Worm (Caenorhabditis elegans) whole organism, L3 larva: ENCODE measurements around the gene glt-5.
A peak's percentile ranks its signal among the peaks of the same experiment; 100 is the strongest.

ENCODE experiments used
- R02D3.7 ChIP-seq: fragments of 150-350 bp; optimal IDR thresholded peaks from 2 replicates; lab custom pipeline; 2014; ENCODE audit warnings: missing biosample characterization, missing genetic modification characterization
- ZK546.5 ChIP-seq: sonication (generic microtip); optimal IDR thresholded peaks from 2 replicates; lab custom pipeline; 2017; ENCODE audit warnings: missing biosample characterization, missing genetic modification characterization
- aly-2 ChIP-seq: fragments of 150-350 bp; optimal IDR thresholded peaks from 2 replicates; lab custom pipeline; 2014; ENCODE audit warnings: missing biosample characterization, missing genetic modification characterization
- ama-1 ChIP-seq: fragments of 150-350 bp; optimal IDR thresholded peaks from 2 replicates; lab custom pipeline; 2018
- ceh-28 ChIP-seq: fragments of 150-350 bp; optimal IDR thresholded peaks from 2 replicates; lab custom pipeline; 2014; ENCODE audit warnings: missing biosample characterization, missing genetic modification reagents, missing genetic modification characterization
- ceh-82 ChIP-seq: fragments of 150-350 bp; optimal IDR thresholded peaks from 2 replicates; lab custom pipeline; 2014; ENCODE audit warnings: missing biosample characterization, missing genetic modification characterization
- egl-5 ChIP-seq: fragments of 150-350 bp; optimal IDR thresholded peaks from 2 replicates; lab custom pipeline; 2017; ENCODE audit warnings: missing biosample characterization, missing genetic modification reagents, missing genetic modification characterization, inconsistent platforms
- elt-1 ChIP-seq: fragments of 150-350 bp; optimal IDR thresholded peaks from 2 replicates; lab custom pipeline; 2014; ENCODE audit warnings: missing biosample characterization, missing genetic modification characterization
- elt-2 ChIP-seq: sonication (generic microtip); optimal IDR thresholded peaks from 2 replicates; lab custom pipeline; 2016; ENCODE audit warnings: missing genetic modification reagents, mild to moderate bottlenecking, missing genetic modification characterization, missing compliant biosample characterization
- elt-3 ChIP-seq, 3 experiments: fragments of 150-350 bp in 1 of 3; sonication (generic microtip) in 2 of 3; optimal IDR thresholded peaks; 2 replicates in 2 of 3; 4 replicates in 1 of 3; lab custom pipeline; 2014 to 2017; ENCODE audit warnings: missing biosample characterization in 3 of 3, missing genetic modification characterization in 3 of 3
- eor-1 ChIP-seq, 2 experiments: fragments of 150-350 bp; optimal IDR thresholded peaks; 2 replicates each; lab custom pipeline; 2014 to 2018; ENCODE audit warnings: missing biosample characterization in 2 of 2, missing genetic modification characterization in 2 of 2
- fkh-2 ChIP-seq: fragments of 150-350 bp; optimal IDR thresholded peaks from 2 replicates; lab custom pipeline; 2014; ENCODE audit warnings: missing biosample characterization, missing genetic modification reagents, missing genetic modification characterization
- hmg-11 ChIP-seq: sonication (generic microtip); optimal IDR thresholded peaks from 2 replicates; lab custom pipeline; 2016; ENCODE audit warnings: missing genetic modification characterization, missing compliant biosample characterization
- jun-1 ChIP-seq: fragments of 150-350 bp; optimal IDR thresholded peaks from 2 replicates; lab custom pipeline; 2014; ENCODE audit warnings: missing biosample characterization, missing genetic modification reagents, missing genetic modification characterization
- lin-15B ChIP-seq: fragments of 150-350 bp; optimal IDR thresholded peaks from 2 replicates; lab custom pipeline; 2014; ENCODE audit warnings: missing biosample characterization, missing genetic modification characterization
- lin-39 ChIP-seq: fragments of 150-350 bp; optimal IDR thresholded peaks from 2 replicates; lab custom pipeline; 2018; ENCODE audit warnings: missing biosample characterization, missing genetic modification reagents, missing genetic modification characterization
- nfya-1 ChIP-seq: sonication (generic microtip); optimal IDR thresholded peaks from 2 replicates; lab custom pipeline; 2017; ENCODE audit warnings: missing genetic modification characterization, mild to moderate bottlenecking, missing compliant biosample characterization, antibody characterized with exemption, moderate library complexity; ENCODE audit not compliant: insufficient read depth
- nhr-11 ChIP-seq: fragments of 150-350 bp; optimal IDR thresholded peaks from 2 replicates; lab custom pipeline; 2014; ENCODE audit warnings: missing biosample characterization, missing genetic modification characterization
- nhr-23 ChIP-seq: fragments of 150-350 bp; optimal IDR thresholded peaks from 2 replicates; lab custom pipeline; 2014; ENCODE audit warnings: missing biosample characterization, missing genetic modification reagents, missing genetic modification characterization
- nhr-25 ChIP-seq: sonication (generic microtip); optimal IDR thresholded peaks from 2 replicates; lab custom pipeline; 2017; ENCODE audit warnings: missing biosample characterization, missing genetic modification characterization
- nhr-43 ChIP-seq: sonication (generic microtip); optimal IDR thresholded peaks from 2 replicates; lab custom pipeline; 2016; ENCODE audit warnings: mild to moderate bottlenecking, missing genetic modification characterization, missing compliant biosample characterization; ENCODE audit not compliant: poor library complexity, severe bottlenecking
- nhr-67 ChIP-seq: fragments of 150-350 bp; optimal IDR thresholded peaks from 2 replicates; lab custom pipeline; 2014; ENCODE audit warnings: missing biosample characterization, missing genetic modification characterization
- pha-4 ChIP-seq: fragments of 150-350 bp; optimal IDR thresholded peaks from 2 replicates; lab custom pipeline; 2014; ENCODE audit warnings: missing biosample characterization, missing genetic modification reagents, missing genetic modification characterization
- pqm-1 ChIP-seq: fragments of 150-350 bp; optimal IDR thresholded peaks from 2 replicates; lab custom pipeline; 2017; ENCODE audit warnings: missing biosample characterization, missing genetic modification characterization, inconsistent platforms
- sea-2 ChIP-seq: fragments of 150-350 bp; sonication (generic microtip); optimal IDR thresholded peaks from 4 replicates; lab custom pipeline; 2014; ENCODE audit warnings: missing biosample characterization, missing genetic modification reagents, missing genetic modification characterization
- skn-1 ChIP-seq: fragments of 150-350 bp; optimal IDR thresholded peaks from 2 replicates; lab custom pipeline; 2014; ENCODE audit warnings: missing biosample characterization, missing genetic modification characterization
- snpc-4 ChIP-seq: fragments of 150-350 bp; optimal IDR thresholded peaks from 2 replicates; lab custom pipeline; 2014; ENCODE audit warnings: missing biosample characterization, missing genetic modification characterization
- unc-39 ChIP-seq: sonication (generic microtip); optimal IDR thresholded peaks from 4 replicates; lab custom pipeline; 2017; ENCODE audit warnings: missing biosample characterization, missing genetic modification characterization
- zag-1 ChIP-seq: fragments of 150-350 bp; optimal IDR thresholded peaks from 2 replicates; lab custom pipeline; 2014; ENCODE audit warnings: missing biosample characterization, missing genetic modification characterization
- ztf-4 ChIP-seq: fragments of 150-350 bp; optimal IDR thresholded peaks from 2 replicates; lab custom pipeline; 2014; ENCODE audit warnings: missing biosample characterization, missing genetic modification characterization

glt-5 gene

ce11 chrII:9716417-9717039 lies 7.8 kb upstream of the glt-5 start, which contains the start of gene wee-1.3:
wee-1.3 (minus strand) TSS chrII:9716467.
- peak; percentile 42 for TF ChIP-seq ceh-28 (tag; lab: Kevin White, UChicago)
- peak; percentile 87 for TF ChIP-seq nhr-23 (tag; lab: Kevin White, UChicago)
- TF ChIP-seq pha-4 = peak; percentile 91
- TF ChIP-seq zag-1 (tag; lab: Kevin White, UChicago) = no peak
- peak; percentile 3 for TF ChIP-seq ceh-82
- peak; percentile 86 for TF ChIP-seq nfya-1 (tag; lab: Kevin White, UChicago)
- peak; percentile 65 for TF ChIP-seq R02D3.7
- peak; percentile 52 for TF ChIP-seq lin-39 (tag; lab: Kevin White, UChicago)
- TF ChIP-seq elt-3 (tag; optimal IDR thresholded peaks at IDR 0.05; lab: Kevin White, UChicago) = no peak
- TF ChIP-seq nhr-11 (tag; lab: Kevin White, UChicago) = peak; percentile 76
- TF ChIP-seq hmg-11 (tag; lab: Kevin White, UChicago) = peak; percentile 43
- TF ChIP-seq nhr-67 (tag; lab: Kevin White, UChicago) = no peak
- TF ChIP-seq elt-1 = peak; percentile 29
- TF ChIP-seq egl-5 (tag; lab: Kevin White, UChicago) = peak; percentile 83
- TF ChIP-seq elt-2 (tag; lab: Kevin White, UChicago) = peak; percentile 52
- peak; percentile 26 for TF ChIP-seq snpc-4 (tag; lab: Kevin White, UChicago)
- peak; percentile 72 for TF ChIP-seq lin-15B (tag; lab: Kevin White, UChicago)
- peak; percentile 46 for TF ChIP-seq jun-1 (tag; lab: Kevin White, UChicago)
- no peak for TF ChIP-seq eor-1 (tag; optimal IDR thresholded peaks at IDR 0.05; lab: Kevin White, UChicago)
- peak; percentile 72 for TF ChIP-seq nhr-25 (tag; lab: Kevin White, UChicago)
- TF ChIP-seq unc-39 (tag; lab: Kevin White, UChicago) = no peak
- TF ChIP-seq fkh-2 (tag; lab: Kevin White, UChicago) = no peak
- TF ChIP-seq pqm-1 (tag; lab: Kevin White, UChicago) = peak; percentile 57
- TF ChIP-seq ama-1 (lab: Kevin White, UChicago) = peak; percentile 13
- TF ChIP-seq skn-1 (tag; lab: Kevin White, UChicago) = peak; percentile 40

ce11 chrII:9713083-9713482 lies 4.4 kb upstream of the glt-5 start:
- no peak for TF ChIP-seq elt-1
- TF ChIP-seq ama-1 (lab: Kevin White, UChicago) = no peak
- TF ChIP-seq aly-2 (tag; lab: Kevin White, UChicago) = no peak
- TF ChIP-seq hmg-11 (tag; lab: Kevin White, UChicago) = no peak
- peak; percentile 5 for TF ChIP-seq pqm-1 (tag; lab: Kevin White, UChicago)
- TF ChIP-seq, all 47 proteins: peak for 1

ce11 chrII:9706207-9706606 lies 2.5 kb downstream of the glt-5 start, which contains the start of gene Y53C12A.3:
Y53C12A.3 (minus strand) TSS chrII:9706240.
- no peak for TF ChIP-seq ztf-4 (tag; lab: Kevin White, UChicago)
- peak; percentile 4 for TF ChIP-seq egl-5 (tag; lab: Kevin White, UChicago)
- peak; percentile 51 for TF ChIP-seq lin-15B (tag; lab: Kevin White, UChicago)
- peak; percentile 54 for TF ChIP-seq hmg-11 (tag; lab: Kevin White, UChicago)
- peak; percentile 78 for TF ChIP-seq pha-4
- no peak for TF ChIP-seq pqm-1 (tag; lab: Kevin White, UChicago)
- no peak for TF ChIP-seq jun-1 (tag; lab: Kevin White, UChicago)
- peak; percentile 16 for TF ChIP-seq lin-39 (tag; lab: Kevin White, UChicago)
- TF ChIP-seq nhr-23 (tag; lab: Kevin White, UChicago) = peak; percentile 8
- no peak for TF ChIP-seq nhr-25 (tag; lab: Kevin White, UChicago)
- TF ChIP-seq nfya-1 (tag; lab: Kevin White, UChicago) = peak; percentile 52
- TF ChIP-seq aly-2 (tag; lab: Kevin White, UChicago) = no peak
- no peak for TF ChIP-seq elt-2 (tag; lab: Kevin White, UChicago)
- TF ChIP-seq, all 47 proteins: peak for 7

ce11 chrII:9704746-9705145 lies 3.9 kb downstream of the glt-5 start, which contains the start of gene Y53C12A.10:
Y53C12A.10 (minus strand) TSS chrII:9704846.
- TF ChIP-seq fkh-2 (tag; lab: Kevin White, UChicago) (no peak), nhr-43 (no peak), sea-2 (GFP tag; lab: Kevin White, UChicago) (no peak), eor-1 (tag; optimal IDR thresholded peaks at IDR 0.05; lab: Kevin White, UChicago) (no peak), ceh-28 (tag; lab: Kevin White, UChicago) (no peak), nhr-67 (tag; lab: Kevin White, UChicago) (no peak), snpc-4 (tag; lab: Kevin White, UChicago) (no peak), aly-2 (tag; lab: Kevin White, UChicago) (no peak), elt-1 (no peak), ZK546.5 (tag; lab: Kevin White, UChicago) (no peak), nhr-23 (tag; lab: Kevin White, UChicago) (no peak)
